Fruit fly (Drosophila melanogaster) whole organism, embryonic: ENCODE results near the gene CG44001.

Experiments used
- Bgb ChIP-seq: fragments of 200-800 bp; sonication (Bioruptor generic); IDR thresholded peaks from 2 replicates; pipeline ENCODE4 v1.3.6; 2022; ENCODE audit warnings: missing biosample characterization, missing genetic modification characterization; ENCODE audit not compliant: partially characterized antibody
- CG10462 ChIP-seq: fragments of 200-800 bp; sonication (Bioruptor generic); optimal IDR thresholded peaks from 2 replicates; lab custom pipeline; 2016; ENCODE audit warnings: missing biosample characterization, missing genetic modification characterization
- CG14441 ChIP-seq: fragments of 200-800 bp; sonication (Bioruptor generic); IDR thresholded peaks from 2 replicates; pipeline ENCODE4 v1.3.6; 2022; ENCODE audit warnings: missing biosample characterization, missing genetic modification characterization
- CG15514 ChIP-seq: fragments of 200-800 bp; sonication (Bioruptor generic); optimal IDR thresholded peaks from 3 replicates; lab custom pipeline; 2017; ENCODE audit warnings: missing biosample characterization, missing genetic modification characterization, mild to moderate bottlenecking, moderate library complexity, missing genetic modification reagents
- CG16779 ChIP-seq: fragments of 200-800 bp; sonication (Bioruptor generic); IDR thresholded peaks from 2 replicates; pipeline ENCODE4 v1.3.6; 2022; ENCODE audit warnings: missing biosample characterization, missing genetic modification characterization
- CG17829 ChIP-seq: fragments of 200-800 bp; optimal IDR thresholded peaks from 2 replicates; lab custom pipeline; 2019; ENCODE audit warnings: missing biosample characterization, mild to moderate bottlenecking, missing genetic modification characterization, moderate library complexity
- CG18011 ChIP-seq: fragments of 200-800 bp; sonication (Bioruptor generic); optimal IDR thresholded peaks from 2 replicates; lab custom pipeline; 2017; ENCODE audit warnings: missing biosample characterization, missing genetic modification characterization, mild to moderate bottlenecking, moderate library complexity, missing genotype
- CG18764 ChIP-seq: fragments of 200-800 bp; sonication (Bioruptor generic); optimal IDR thresholded peaks from 3 replicates; lab custom pipeline; 2016; ENCODE audit warnings: missing biosample characterization, missing genetic modification characterization
- CG30431 ChIP-seq: fragments of 200-800 bp; sonication (Bioruptor generic); optimal IDR thresholded peaks from 2 replicates; lab custom pipeline; 2017; ENCODE audit warnings: missing biosample characterization, missing genetic modification characterization
- CG3281 ChIP-seq: fragments of 200-800 bp; sonication (Bioruptor generic); optimal IDR thresholded peaks from 3 replicates; lab custom pipeline; 2017; ENCODE audit warnings: missing biosample characterization, mild to moderate bottlenecking, missing genetic modification characterization
- CG4282 ChIP-seq: fragments of 200-800 bp; sonication (Bioruptor generic); optimal IDR thresholded peaks from 2 replicates; lab custom pipeline; 2016; ENCODE audit warnings: missing biosample characterization, missing genetic modification characterization
- CG4404 ChIP-seq: fragments of 200-800 bp; sonication (Bioruptor generic); IDR thresholded peaks from 2 replicates; pipeline ENCODE4 v1.3.6; 2022; ENCODE audit warnings: missing biosample characterization, missing genetic modification characterization
- CG4617 ChIP-seq: fragments of 200-800 bp; sonication (Bioruptor generic); optimal IDR thresholded peaks from 3 replicates; lab custom pipeline; 2016; ENCODE audit warnings: missing biosample characterization, missing genetic modification characterization, borderline replicate concordance
- CG6791 ChIP-seq: fragments of 200-800 bp; sonication (Bioruptor generic); IDR thresholded peaks from 3 replicates; pipeline ENCODE4 v1.3.6; 2022; ENCODE audit warnings: missing biosample characterization, missing genetic modification characterization; ENCODE audit not compliant: partially characterized antibody
- CG8089 ChIP-seq: fragments of 200-800 bp; sonication (Bioruptor generic); optimal IDR thresholded peaks from 3 replicates; lab custom pipeline; 2016; ENCODE audit warnings: missing biosample characterization, missing genetic modification characterization
- CG8944 ChIP-seq: fragments of 200-800 bp; sonication (Bioruptor generic); optimal IDR thresholded peaks from 3 replicates; lab custom pipeline; 2016; ENCODE audit warnings: missing biosample characterization, missing genetic modification characterization
- CG9727 ChIP-seq: fragments of 200-800 bp; sonication (Bioruptor generic); optimal IDR thresholded peaks from 3 replicates; lab custom pipeline; 2017; ENCODE audit warnings: missing biosample characterization, mild to moderate bottlenecking, missing genetic modification characterization
- CTCF ChIP-seq: fragments of 200-800 bp; sonication (Bioruptor generic); optimal IDR thresholded peaks from 2 replicates; lab custom pipeline; 2017; ENCODE audit warnings: missing biosample characterization, mild to moderate bottlenecking, missing genetic modification characterization, moderate library complexity
- CoRest ChIP-seq: fragments of 200-800 bp; sonication (Bioruptor generic); optimal IDR thresholded peaks from 3 replicates; lab custom pipeline; 2018; ENCODE audit warnings: missing biosample characterization, mild to moderate bottlenecking, missing genetic modification characterization, moderate library complexity
- D19B ChIP-seq: fragments of 200-800 bp; sonication (Bioruptor generic); optimal IDR thresholded peaks from 2 replicates; lab custom pipeline; 2017; ENCODE audit warnings: missing biosample characterization, mild to moderate bottlenecking, missing genetic modification characterization
- Dip3 ChIP-seq: fragments of 200-800 bp; sonication (Bioruptor generic); optimal IDR thresholded peaks from 3 replicates; lab custom pipeline; 2016; ENCODE audit warnings: missing biosample characterization, missing genetic modification characterization
- H2.0 ChIP-seq: fragments of 200-800 bp; sonication (Bioruptor generic); IDR thresholded peaks from 2 replicates; pipeline ENCODE4 v1.3.6; 2022; ENCODE audit warnings: missing biosample characterization, missing genetic modification characterization
- Hr3 ChIP-seq: fragments of 200-800 bp; sonication (Bioruptor generic); optimal IDR thresholded peaks from 3 replicates; lab custom pipeline; 2016; ENCODE audit warnings: missing biosample characterization, missing genetic modification characterization
- MTF-1 ChIP-seq: fragments of 200-800 bp; sonication (Bioruptor generic); optimal IDR thresholded peaks from 2 replicates; lab custom pipeline; 2018; ENCODE audit warnings: missing biosample characterization, mild to moderate bottlenecking, missing genetic modification characterization, borderline replicate concordance
- Meics ChIP-seq: fragments of 200-800 bp; sonication (Bioruptor generic); optimal IDR thresholded peaks from 2 replicates; lab custom pipeline; 2017; ENCODE audit warnings: missing biosample characterization, mild to moderate bottlenecking, missing genetic modification characterization
- Myb ChIP-seq: fragments of 200-800 bp; sonication (Bioruptor generic); optimal IDR thresholded peaks from 2 replicates; lab custom pipeline; 2016; ENCODE audit warnings: missing biosample characterization, missing genetic modification characterization
- Opbp ChIP-seq: fragments of 200-800 bp; sonication (Bioruptor generic); IDR thresholded peaks from 3 replicates; pipeline ENCODE4 v1.3.6; 2022; ENCODE audit warnings: missing biosample characterization, missing genetic modification characterization; ENCODE audit not compliant: partially characterized antibody
- Stat92E ChIP-seq, 3 experiments: fragments of >200 bp in 2 of 3; fragments of 200-800 bp in 1 of 3; sonication (Bioruptor generic) in 1 of 3; optimal IDR thresholded peaks; 2 replicates each; lab custom pipeline; 2017 to 2019; ENCODE audit warnings: missing biosample characterization in 3 of 3, missing genetic modification characterization in 3 of 3, mild to moderate bottlenecking in 1 of 3, moderate library complexity in 1 of 3
- Xrp1 ChIP-seq: fragments of 200-800 bp; sonication (Bioruptor generic); IDR thresholded peaks from 2 replicates; pipeline ENCODE4 v1.3.6; 2022; ENCODE audit warnings: missing biosample characterization, missing genetic modification characterization
- YL-1 ChIP-seq: fragments of 200-800 bp; sonication (Bioruptor generic); optimal IDR thresholded peaks from 3 replicates; lab custom pipeline; 2017; ENCODE audit warnings: missing biosample characterization, mild to moderate bottlenecking, missing genetic modification characterization
- aop ChIP-seq: fragments of 200-800 bp; sonication (Bioruptor generic); IDR thresholded peaks from 2 replicates; pipeline ENCODE4 v1.3.6; 2022; ENCODE audit warnings: missing biosample characterization, missing genetic modification characterization
- bcd ChIP-seq: fragments of 200-800 bp; sonication (Bioruptor generic); optimal IDR thresholded peaks from 2 replicates; lab custom pipeline; 2017; ENCODE audit warnings: missing biosample characterization, mild to moderate bottlenecking, missing genetic modification characterization
- cas ChIP-seq: fragments of 200-800 bp; sonication (Bioruptor generic); IDR thresholded peaks from 2 replicates; pipeline ENCODE4 v1.3.6; 2022; ENCODE audit warnings: missing biosample characterization, missing genetic modification characterization
- disco-r ChIP-seq: fragments of 200-800 bp; sonication (Bioruptor generic); optimal IDR thresholded peaks from 2 replicates; lab custom pipeline; 2016; ENCODE audit warnings: missing biosample characterization, missing genetic modification characterization
- dmrt11E ChIP-seq: fragments of 200-800 bp; sonication (Bioruptor generic); optimal IDR thresholded peaks from 3 replicates; lab custom pipeline; 2018; ENCODE audit warnings: missing biosample characterization, mild to moderate bottlenecking, missing genetic modification characterization, moderate library complexity
- ems ChIP-seq: fragments of 200-800 bp; sonication (Bioruptor generic); optimal IDR thresholded peaks from 3 replicates; lab custom pipeline; 2016; ENCODE audit warnings: missing biosample characterization, missing genetic modification characterization
- esg ChIP-seq: fragments of 200-800 bp; sonication (Bioruptor generic); conservative IDR thresholded peaks from 2 replicates; pipeline ENCODE4 v1.3.6; 2022; ENCODE audit warnings: missing biosample characterization, missing genetic modification characterization
- exex ChIP-seq: fragments of 200-800 bp; sonication (Bioruptor generic); optimal IDR thresholded peaks from 4 replicates; lab custom pipeline; 2018; ENCODE audit warnings: missing biosample characterization, mild to moderate bottlenecking, missing genetic modification characterization, moderate library complexity
- fd3F ChIP-seq: fragments of 200-800 bp; sonication (Bioruptor generic); optimal IDR thresholded peaks from 2 replicates; lab custom pipeline; 2018; ENCODE audit warnings: missing biosample characterization, mild to moderate bottlenecking, missing genetic modification characterization, moderate library complexity
- gcm ChIP-seq: fragments of 200-800 bp; sonication (Bioruptor generic); optimal IDR thresholded peaks from 2 replicates; lab custom pipeline; 2019; ENCODE audit warnings: missing biosample characterization, mild to moderate bottlenecking, missing genetic modification characterization, moderate library complexity
- ken ChIP-seq: fragments of 200-800 bp; sonication (Bioruptor generic); IDR thresholded peaks from 3 replicates; pipeline ENCODE4 v1.3.6; 2022; ENCODE audit warnings: missing biosample characterization, missing genetic modification characterization
- luna ChIP-seq: fragments of 200-800 bp; sonication (Bioruptor generic); optimal IDR thresholded peaks from 2 replicates; lab custom pipeline; 2016; ENCODE audit warnings: missing biosample characterization, missing genetic modification characterization
- nerfin-1 ChIP-seq: fragments of 200-800 bp; sonication (Bioruptor generic); optimal IDR thresholded peaks from 3 replicates; lab custom pipeline; 2019; ENCODE audit warnings: missing biosample characterization, mild to moderate bottlenecking, missing genetic modification characterization, moderate library complexity
- pb ChIP-seq: fragments of 200-800 bp; sonication (Bioruptor generic); optimal IDR thresholded peaks from 3 replicates; lab custom pipeline; 2016; ENCODE audit warnings: missing biosample characterization, missing genetic modification characterization
- sc ChIP-seq, 3 experiments: fragments of >200 bp in 2 of 3; fragments of 200-800 bp in 1 of 3; sonication (Bioruptor generic) in 1 of 3; optimal IDR thresholded peaks; 2 replicates in 2 of 3; 3 replicates in 1 of 3; lab custom pipeline; 2017; ENCODE audit warnings: mild to moderate bottlenecking in 1 of 3, missing biosample characterization in 1 of 3, missing genetic modification characterization in 1 of 3, missing genetic modification reagents in 1 of 3
- slou ChIP-seq: fragments of 200-800 bp; sonication (Bioruptor generic); optimal IDR thresholded peaks from 3 replicates; lab custom pipeline; 2016; ENCODE audit warnings: missing biosample characterization, missing genetic modification characterization
- stwl ChIP-seq: fragments of 200-800 bp; sonication (Bioruptor generic); optimal IDR thresholded peaks from 3 replicates; lab custom pipeline; 2018; ENCODE audit warnings: missing biosample characterization, mild to moderate bottlenecking, missing genetic modification characterization, moderate library complexity
- tap ChIP-seq: fragments of 200-800 bp; optimal IDR thresholded peaks from 3 replicates; lab custom pipeline; 2019; ENCODE audit warnings: missing biosample characterization, mild to moderate bottlenecking, missing genetic modification characterization, moderate library complexity
- tup ChIP-seq: fragments of 200-800 bp; sonication (Bioruptor generic); optimal IDR thresholded peaks from 2 replicates; lab custom pipeline; 2016; ENCODE audit warnings: missing biosample characterization, mild to moderate bottlenecking, missing genetic modification characterization, moderate library complexity
- vfl ChIP-seq: fragments of 200-800 bp; sonication (Bioruptor generic); optimal IDR thresholded peaks from 2 replicates; lab custom pipeline; 2016; ENCODE audit warnings: missing biosample characterization, missing genetic modification characterization

Gene CG44001

dm6 chr2L:5010784-5011260 is 32.2 kb upstream of the CG44001 start, which contains the start of the genes CG31917, Tfb5 and SelT (continued):
- TF ChIP-seq dmrt11E (tag; lab: Kevin White, UChicago) (peak; percentile 52), CG10462 (GFP tag; lab: Kevin White, UChicago) (peak; percentile 12), cas (GFP tag; lab: Robert Waterston, UW) (no peak), CoRest (tag; lab: Kevin White, UChicago) (peak; percentile 70), Myb (GFP tag; lab: Kevin White, UChicago) (peak; percentile 14), CG16779 (GFP tag; lab: Robert Waterston, UW) (no peak), bcd (GFP tag; lab: Kevin White, UChicago) (peak; percentile 32), Stat92E (GFP tag; optimal IDR thresholded peaks at IDR 0.05; lab: Kevin White, UChicago) (peak in 1 of 3 experiments; percentile 59), CG18764 (no peak), CG4282 (no peak), Bgb (GFP tag; lab: Robert Waterston, UW) (peak; percentile 75), D19B (GFP tag; lab: Kevin White, UChicago) (no peak), luna (GFP tag; lab: Kevin White, UChicago) (no peak), Meics (no peak), disco-r (GFP tag; lab: Kevin White, UChicago) (peak; percentile 55), CG4617 (peak; percentile 89), Xrp1 (GFP tag; lab: Robert Waterston, UW) (peak; percentile 43; the same call in 1 of the 2 replicates), CG3281 (GFP tag; lab: Kevin White, UChicago) (no peak), CG17829 (tag; lab: Kevin White, UChicago) (peak; percentile 63), CG9727 (GFP tag; lab: Kevin White, UChicago) (peak; percentile 45), nerfin-1 (peak; percentile 45), pb (no peak), ken (GFP tag; lab: Robert Waterston, UW) (no peak), slou (GFP tag; lab: Kevin White, UChicago) (peak; percentile 39), Dip3 (GFP tag; lab: Kevin White, UChicago) (peak; percentile 29), vfl (peak; percentile 58), CG8944 (GFP tag; lab: Kevin White, UChicago) (peak; percentile 36), gcm (GFP tag; lab: Kevin White, UChicago) (peak; percentile 61), stwl (peak; percentile 49), sc (optimal IDR thresholded peaks at IDR 0.05; lab: Kevin White, UChicago) (no peak), sc (GFP tag; optimal IDR thresholded peaks at IDR 0.05; lab: Kevin White, UChicago) (no peak), fd3F (GFP tag; lab: Kevin White, UChicago) (peak; percentile 54), exex (tag; lab: Kevin White, UChicago) (no peak), CG6791 (GFP tag; lab: Robert Waterston, UW) (peak; percentile 57; the same call in 2 of the 3 replicates), YL-1 (GFP tag; lab: Kevin White, UChicago) (peak; percentile 73), aop (GFP tag; lab: Robert Waterston, UW) (no peak), CG14441 (no peak), CG8089 (GFP tag; lab: Kevin White, UChicago) (no peak), tap (no peak), CG18011 (GFP tag; lab: Kevin White, UChicago) (no peak), esg (GFP tag; lab: Robert Waterston, UW) (no peak), MTF-1 (GFP tag; lab: Kevin White, UChicago) (no peak), CTCF (GFP tag; lab: Kevin White, UChicago) (no peak), H2.0 (GFP tag; lab: Robert Waterston, UW) (no peak), ems (GFP tag; lab: Kevin White, UChicago) (peak; percentile 8), Hr3 (GFP tag; lab: Kevin White, UChicago) (peak; percentile 53), CG4404 (GFP tag; lab: Robert Waterston, UW) (no peak), CG15514 (peak; percentile 60), tup (GFP tag; lab: Kevin White, UChicago) (no peak), Opbp (GFP tag; lab: Robert Waterston, UW) (no peak), CG30431 (no peak)
